Worm (Caenorhabditis elegans): ENCODE data around the gene srx-17.

The srx-17 gene

ce11 chrV:13863700-13864099, 22.7 kb downstream of the srx-17 start:
- TF ChIP-seq C34F6.9 (tag; optimal IDR thresholded peaks at IDR 0.05) (no peak), sma-3 (GFP tag; optimal IDR thresholded peaks at IDR 0.05) (no peak), R02D3.7 (tag; optimal IDR thresholded peaks at IDR 0.05) (no peak), F13H6.1 (tag; optimal IDR thresholded peaks at IDR 0.05) (no peak), peb-1 (tag; optimal IDR thresholded peaks at IDR 0.05) (no peak), nhr-237 (tag; optimal IDR thresholded peaks at IDR 0.05) (no peak), aly-2 (tag; optimal IDR thresholded peaks at IDR 0.05) (no peak), lsy-2 (tag; optimal IDR thresholded peaks at IDR 0.05) (no peak), ztf-11 (tag; optimal IDR thresholded peaks at IDR 0.05) (no peak), unc-55 (GFP tag; optimal IDR thresholded peaks at IDR 0.05) (no peak), unc-39 (tag; optimal IDR thresholded peaks at IDR 0.05) (no peak), egl-27 (tag; optimal IDR thresholded peaks at IDR 0.05) (no peak), nhr-10 (tag; optimal IDR thresholded peaks at IDR 0.05) (no peak), nhr-25 (tag; optimal IDR thresholded peaks at IDR 0.05) (no peak), ZK546.5 (tag; optimal IDR thresholded peaks at IDR 0.05) (no peak), nhr-12 (tag; optimal IDR thresholded peaks at IDR 0.05) (no peak), dmd-4 (tag; optimal IDR thresholded peaks at IDR 0.05) (no peak), alr-1 (tag; optimal IDR thresholded peaks at IDR 0.05) (no peak)

ce11 chrV:13866353-13866752, 25.3 kb downstream of the srx-17 start, which contains the start of gene nhr-175:
Gene nhr-175 (plus strand): TSS chrV:13866691.
- peak; percentile 62 for TF ChIP-seq ceh-16 (tag; optimal IDR thresholded peaks at IDR 0.05)
- no peak for TF ChIP-seq lin-13 (GFP tag; optimal IDR thresholded peaks at IDR 0.05)
- TF ChIP-seq unc-39 (tag; optimal IDR thresholded peaks at IDR 0.05) = no peak
- TF ChIP-seq elt-1 (tag; optimal IDR thresholded peaks at IDR 0.05) = peak; percentile 87
- TF ChIP-seq nhr-237 (tag; optimal IDR thresholded peaks at IDR 0.05) = no peak
- peak; percentile 69 for TF ChIP-seq sma-9 (GFP tag; optimal IDR thresholded peaks at IDR 0.05)
- no peak for TF ChIP-seq sma-9 (tag; optimal IDR thresholded peaks at IDR 0.05)
- peak; percentile 52 for TF ChIP-seq nhr-23 (tag; optimal IDR thresholded peaks at IDR 0.05)
- TF ChIP-seq alr-1 (tag; optimal IDR thresholded peaks at IDR 0.05) = no peak
- TF ChIP-seq peb-1 (tag; optimal IDR thresholded peaks at IDR 0.05) = no peak

ce11 chrV:13869551-13869950, 28.5 kb downstream of the srx-17 start:
- TF ChIP-seq nhr-11 (tag; optimal IDR thresholded peaks at IDR 0.05) (peak; percentile 46), nhr-25 (tag; optimal IDR thresholded peaks at IDR 0.05) (no peak)

- no peak for TF ChIP-seq aly-2 (tag; optimal IDR thresholded peaks at IDR 0.05)
- TF ChIP-seq nhr-77 (tag; optimal IDR thresholded peaks at IDR 0.05) = no peak
- TF ChIP-seq crh-2 (tag; optimal IDR thresholded peaks at IDR 0.05) = no peak
- TF ChIP-seq zag-1 (tag; optimal IDR thresholded peaks at IDR 0.05) = no peak
- no peak for TF ChIP-seq peb-1 (tag; optimal IDR thresholded peaks at IDR 0.05)
- no peak for TF ChIP-seq nhr-10 (tag; optimal IDR thresholded peaks at IDR 0.05)
- TF ChIP-seq ceh-16 (tag; optimal IDR thresholded peaks at IDR 0.05) = no peak
- no peak for TF ChIP-seq nhr-23 (tag; optimal IDR thresholded peaks at IDR 0.05)
Measured at ce11 chrV:13872895-13873294, 31.9 kb downstream of the srx-17 start, which contains the start of gene cpt-5. Gene cpt-5 (plus strand): TSS chrV:13873195.

- TF ChIP-seq nhr-12 (tag; optimal IDR thresholded peaks at IDR 0.05) (no peak), unc-55 (GFP tag; optimal IDR thresholded peaks at IDR 0.05) (no peak), lsy-2 (tag; optimal IDR thresholded peaks at IDR 0.05) (no peak), snpc-4 (tag; optimal IDR thresholded peaks at IDR 0.05) (no peak), nhr-21 (tag; optimal IDR thresholded peaks at IDR 0.05) (no peak), peb-1 (tag; optimal IDR thresholded peaks at IDR 0.05) (no peak), ZK546.5 (tag; optimal IDR thresholded peaks at IDR 0.05) (no peak), crh-2 (tag; optimal IDR thresholded peaks at IDR 0.05) (no peak), nhr-6 (tag; optimal IDR thresholded peaks at IDR 0.05) (no peak), skn-1 (tag; optimal IDR thresholded peaks at IDR 0.05) (no peak), zag-1 (tag; optimal IDR thresholded peaks at IDR 0.05) (no peak), sma-9 (GFP tag; optimal IDR thresholded peaks at IDR 0.05) (no peak), sma-9 (tag; optimal IDR thresholded peaks at IDR 0.05) (no peak), nhr-11 (tag; optimal IDR thresholded peaks at IDR 0.05) (no peak), lin-13 (GFP tag; optimal IDR thresholded peaks at IDR 0.05) (no peak), alr-1 (tag; optimal IDR thresholded peaks at IDR 0.05) (no peak)
Measured at ce11 chrV:13873323-13873722, 32.3 kb downstream of the srx-17 start.

DNA sequence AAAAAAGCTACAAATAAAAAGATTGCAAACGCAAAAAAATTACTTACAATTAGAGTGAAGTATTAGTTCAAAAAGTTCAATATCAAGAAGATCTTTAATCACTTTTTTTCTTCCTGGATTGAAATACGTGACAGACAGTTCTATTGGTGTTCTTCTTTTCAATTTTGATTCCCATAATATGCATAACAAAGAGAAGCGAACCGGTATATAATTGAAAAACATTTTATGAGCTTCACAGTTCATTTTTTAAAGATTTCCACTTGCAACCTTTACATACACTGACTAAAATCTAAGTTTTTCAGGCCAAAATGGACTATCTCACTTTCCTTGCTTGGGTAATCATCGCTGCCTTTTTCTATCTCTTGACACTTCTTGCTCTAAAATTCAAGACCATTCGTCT, 35.5 kb downstream of the srx-17 start, which contains the start of gene T22G5.1:
Gene T22G5.1 (plus strand): TSS at position 301 of the 400 bp plus-strand sequence.
- no peak for TF ChIP-seq skn-1 (tag; optimal IDR thresholded peaks at IDR 0.05)
- TF ChIP-seq lin-13 (GFP tag; optimal IDR thresholded peaks at IDR 0.05) = no peak
- TF ChIP-seq unc-62 (GFP tag; optimal IDR thresholded peaks at IDR 0.05) = no peak
- no peak for TF ChIP-seq ztf-11 (tag; optimal IDR thresholded peaks at IDR 0.05)
- no peak for TF ChIP-seq peb-1 (tag; optimal IDR thresholded peaks at IDR 0.05)
- TF ChIP-seq Y55F3AM.14 (GFP tag; optimal IDR thresholded peaks at IDR 0.05) = no peak
- no peak for TF ChIP-seq ceh-82 (tag; optimal IDR thresholded peaks at IDR 0.05)
- no peak for TF ChIP-seq fos-1 (tag; optimal IDR thresholded peaks at IDR 0.05)
- no peak for TF ChIP-seq unc-55 (GFP tag; optimal IDR thresholded peaks at IDR 0.05)
- no peak for TF ChIP-seq lin-11 (tag; optimal IDR thresholded peaks at IDR 0.05)
- no peak for TF ChIP-seq ztf-1 (GFP tag; conservative IDR thresholded peaks at IDR 0.05)
- no peak for TF ChIP-seq ztf-4 (tag; optimal IDR thresholded peaks at IDR 0.05)
- no peak for TF ChIP-seq sma-3 (GFP tag; optimal IDR thresholded peaks at IDR 0.05)
